Worm (Caenorhabditis elegans) whole organism, L4 larva: Measurements from ENCODE around the gene cutl-11.

Source experiments
- F10B5.3 ChIP-seq: sonication (generic microtip); optimal IDR thresholded peaks from 2 replicates; lab custom pipeline; 2016; ENCODE audit warnings: mild to moderate bottlenecking, missing genetic modification characterization, missing compliant biosample characterization
- F37D6.2 ChIP-seq: sonication (generic microtip); optimal IDR thresholded peaks from 2 replicates; lab custom pipeline; 2016; ENCODE audit warnings: mild to moderate bottlenecking, missing genetic modification characterization, missing compliant biosample characterization
- F49E8.2 ChIP-seq: sonication (generic microtip); optimal IDR thresholded peaks from 2 replicates; lab custom pipeline; 2016; ENCODE audit warnings: missing compliant biosample characterization, mild to moderate bottlenecking, missing genetic modification characterization, borderline replicate concordance
- T20F7.1 ChIP-seq: fragments of 200-800 bp; sonication (Bioruptor generic); optimal IDR thresholded peaks from 2 replicates; lab custom pipeline; 2018; ENCODE audit warnings: mild to moderate bottlenecking, missing genetic modification characterization, missing compliant biosample characterization
- ZK337.2 ChIP-seq: fragments of 200-800 bp; sonication (Bioruptor generic); IDR thresholded peaks from 2 replicates; pipeline ENCODE4 v1.3.6; 2022; ENCODE audit warnings: missing genetic modification reagents, missing genetic modification characterization, missing compliant biosample characterization
- aha-1 ChIP-seq: fragments of 150-350 bp; peaks from one replicate; lab custom pipeline; 2014; ENCODE audit warnings: missing biosample characterization, missing genetic modification characterization
- ceh-28 ChIP-seq: fragments of 150-350 bp; optimal IDR thresholded peaks from 2 replicates; lab custom pipeline; 2014; ENCODE audit warnings: missing biosample characterization, missing genetic modification reagents, missing genetic modification characterization
- ces-1 ChIP-seq: fragments of 150-350 bp; sonication (generic microtip); optimal IDR thresholded peaks from 4 replicates; lab custom pipeline; 2014; ENCODE audit warnings: missing biosample characterization, missing genetic modification reagents, missing genetic modification characterization
- daf-16 ChIP-seq, 3 experiments: sonication (generic microtip); optimal IDR thresholded peaks; 2 replicates each; lab custom pipeline; 2016 to 2017; ENCODE audit warnings: missing genetic modification characterization in 3 of 3, missing genetic modification reagents in 3 of 3, mild to moderate bottlenecking in 2 of 3, missing compliant biosample characterization in 2 of 3, missing biosample characterization in 1 of 3, moderate library complexity in 1 of 3
- dmd-8 ChIP-seq: fragments of 200-800 bp; sonication (Bioruptor generic); IDR thresholded peaks from 2 replicates; pipeline ENCODE4 v1.3.6; 2022; ENCODE audit warnings: missing genetic modification characterization, missing compliant biosample characterization
- dpl-1 ChIP-seq: fragments of 150-350 bp; optimal IDR thresholded peaks from 2 replicates; lab custom pipeline; 2014; ENCODE audit warnings: missing biosample characterization, missing genetic modification reagents, missing genetic modification characterization
- gei-8 ChIP-seq: fragments of 200-800 bp; sonication (Bioruptor generic); optimal IDR thresholded peaks from 2 replicates; lab custom pipeline; 2018; ENCODE audit warnings: mild to moderate bottlenecking, missing genetic modification characterization, missing compliant biosample characterization
- hlh-11 ChIP-seq: fragments of 200-800 bp; sonication (Bioruptor generic); optimal IDR thresholded peaks from 2 replicates; lab custom pipeline; 2018; ENCODE audit warnings: mild to moderate bottlenecking, missing genetic modification characterization, missing compliant biosample characterization
- hmg-1.1 ChIP-seq: fragments of 200-800 bp; sonication (Bioruptor generic); IDR thresholded peaks from 2 replicates; pipeline ENCODE4 v1.3.6; 2022; ENCODE audit warnings: missing genetic modification reagents, missing genetic modification characterization, missing compliant biosample characterization
- lin-1 ChIP-seq: fragments of 200-800 bp; sonication (Bioruptor generic); IDR thresholded peaks from 2 replicates; pipeline ENCODE4 v1.3.6; 2022; ENCODE audit warnings: missing genetic modification reagents, missing genetic modification characterization, missing compliant biosample characterization
- lin-13 ChIP-seq: fragments of 150-350 bp; optimal IDR thresholded peaks from 2 replicates; lab custom pipeline; 2014; ENCODE audit warnings: missing biosample characterization, missing genetic modification reagents, missing genetic modification characterization
- lin-29 ChIP-seq: fragments of 200-800 bp; sonication (Bioruptor generic); IDR thresholded peaks from 2 replicates; pipeline ENCODE4 v1.3.6; 2022; ENCODE audit warnings: missing genetic modification reagents, missing genetic modification characterization, missing compliant biosample characterization
- lin-39 ChIP-seq: fragments of 150-350 bp; optimal IDR thresholded peaks from 2 replicates; lab custom pipeline; 2014; ENCODE audit warnings: missing biosample characterization, missing genetic modification reagents, missing genetic modification characterization
- madf-5 ChIP-seq, 2 experiments: fragments of 200-800 bp; sonication (Bioruptor generic); IDR thresholded peaks; 2 replicates each; pipeline ENCODE4 v1.3.6; 2022; ENCODE audit warnings: missing compliant biosample characterization in 2 of 2, missing genetic modification characterization in 2 of 2
- mdl-1 ChIP-seq, 2 experiments: fragments of 150-350 bp in 1 of 2; sonication (generic microtip) in 1 of 2; optimal IDR thresholded peaks; 2 replicates each; lab custom pipeline; 2014 to 2017; ENCODE audit warnings: missing biosample characterization in 2 of 2, missing genetic modification characterization in 2 of 2
- nhr-10 ChIP-seq: fragments of 150-350 bp; optimal IDR thresholded peaks from 2 replicates; lab custom pipeline; 2014; ENCODE audit warnings: missing biosample characterization, missing genetic modification characterization
- nhr-11 ChIP-seq: fragments of 150-350 bp; optimal IDR thresholded peaks from 2 replicates; lab custom pipeline; 2014; ENCODE audit warnings: missing biosample characterization, missing genetic modification characterization
- nhr-25 ChIP-seq: sonication (generic microtip); optimal IDR thresholded peaks from 2 replicates; lab custom pipeline; 2017; ENCODE audit warnings: missing genetic modification characterization, mild to moderate bottlenecking, missing compliant biosample characterization, antibody characterized with exemption, moderate library complexity, borderline replicate concordance; ENCODE audit not compliant: insufficient read depth
- nhr-48 ChIP-seq: sonication (generic microtip); optimal IDR thresholded peaks from 2 replicates; lab custom pipeline; 2016; ENCODE audit warnings: mild to moderate bottlenecking, missing genetic modification characterization, missing compliant biosample characterization
- nhr-76 ChIP-seq: fragments of 150-350 bp; optimal IDR thresholded peaks from 2 replicates; lab custom pipeline; 2014; ENCODE audit warnings: missing biosample characterization, missing genetic modification characterization
- php-3 ChIP-seq: fragments of 200-800 bp; sonication (Bioruptor generic); IDR thresholded peaks from 2 replicates; pipeline ENCODE4 v1.3.6; 2022; ENCODE audit warnings: missing genetic modification reagents, missing genetic modification characterization, missing compliant biosample characterization
- rbr-2 ChIP-seq: sonication (generic microtip); optimal IDR thresholded peaks from 2 replicates; lab custom pipeline; 2016; ENCODE audit warnings: missing genotype, missing genetic modification characterization, missing compliant biosample characterization
- snpc-1.2 ChIP-seq: fragments of 200-800 bp; sonication (Bioruptor generic); IDR thresholded peaks from 2 replicates; pipeline ENCODE4 v1.3.6; 2022; ENCODE audit warnings: missing genetic modification reagents, missing genetic modification characterization, missing compliant biosample characterization
- tag-97 ChIP-seq: fragments of 200-800 bp; sonication (Bioruptor generic); IDR thresholded peaks from 2 replicates; pipeline ENCODE4 v1.3.6; 2022; ENCODE audit warnings: missing genetic modification characterization, missing compliant biosample characterization
- unc-62 ChIP-seq, 3 experiments: fragments of 150-350 bp in 1 of 3; sonication (generic microtip); optimal IDR thresholded peaks in 2 of 3; peaks in 1 of 3; 1 replicate in 1 of 3; 2 replicates in 2 of 3; lab custom pipeline; 2014 to 2017; ENCODE audit warnings: missing biosample characterization in 3 of 3, missing genetic modification characterization in 3 of 3, missing genetic modification reagents in 3 of 3, missing genotype in 1 of 3
- zfp-3 ChIP-seq: fragments of 200-800 bp; sonication (Bioruptor generic); conservative IDR thresholded peaks from 2 replicates; pipeline ENCODE4 v1.3.6; 2022; ENCODE audit warnings: missing genetic modification reagents, missing genetic modification characterization, missing compliant biosample characterization
- zip-2 ChIP-seq: fragments of 150-350 bp; optimal IDR thresholded peaks from 2 replicates; lab custom pipeline; 2014; ENCODE audit warnings: missing biosample characterization, missing genetic modification characterization

The cutl-11 gene

ce11 chrX:11603234-11604108, 47.2 kb downstream of the cutl-11 start (continued):
- peak; percentile 12 for TF ChIP-seq dpl-1 (GFP tag; lab: Kevin White, UChicago)
- 0 out of 2 replicates have a peak, but pooled peaks have one; percentile 29 for TF ChIP-seq tag-97 (GFP tag; lab: Robert Waterston, UW)
- TF ChIP-seq hmg-1.1 (GFP tag; lab: Robert Waterston, UW) = 0 out of 2 replicates have a peak, but pooled peaks have one; percentile 33
- TF ChIP-seq F37D6.2 (tag; lab: Kevin White, UChicago) = peak; percentile 55
- TF ChIP-seq php-3 (GFP tag; lab: Robert Waterston, UW) = peak; percentile 25; the same call in 1 of the 2 replicates
- peak; percentile 32 to 34 for TF ChIP-seq daf-16 (GFP tag; optimal IDR thresholded peaks at IDR 0.05; lab: Kevin White, UChicago)
- peak; percentile 36 for TF ChIP-seq daf-16 (tag; optimal IDR thresholded peaks at IDR 0.05; lab: Kevin White, UChicago)
- peak; percentile 36 for TF ChIP-seq nhr-48 (tag; lab: Kevin White, UChicago)
- TF ChIP-seq ces-1 (GFP tag; lab: Kevin White, UChicago) = peak; percentile 26
- TF ChIP-seq zip-2 (tag; lab: Kevin White, UChicago) = peak; percentile 60
- TF ChIP-seq ZK337.2 (GFP tag; lab: Robert Waterston, UW) = 0 out of 2 replicates have a peak, but pooled peaks have one; percentile 1
- no peak for TF ChIP-seq lin-1 (GFP tag; lab: Robert Waterston, UW)
- TF ChIP-seq nhr-76 (tag; lab: Kevin White, UChicago) = no peak
- no peak for TF ChIP-seq madf-5 (GFP tag; IDR thresholded peaks at IDR 0.05; lab: Robert Waterston, UW)
- TF ChIP-seq zfp-3 (GFP tag; lab: Robert Waterston, UW) = peak; percentile 87
- peak; percentile 57 for TF ChIP-seq hlh-11 (tag; lab: Kevin White, UChicago)
- no peak for TF ChIP-seq ceh-28
- TF ChIP-seq F49E8.2 (tag; lab: Kevin White, UChicago) = no peak
- no peak for TF ChIP-seq mdl-1 (tag; optimal IDR thresholded peaks at IDR 0.05; lab: Kevin White, UChicago)
- TF ChIP-seq gei-8 (GFP tag; lab: Kevin White, UChicago) = peak; percentile 47
- TF ChIP-seq nhr-10 (tag; lab: Kevin White, UChicago) = peak; percentile 73
- TF ChIP-seq snpc-1.2 = no peak
- peak; percentile 40 for TF ChIP-seq nhr-11 (tag; lab: Kevin White, UChicago)
- peak; percentile 52 for TF ChIP-seq F10B5.3 (tag; lab: Kevin White, UChicago)
- peak; percentile 88 for TF ChIP-seq lin-13

ce11 chrX:11600488-11601106, 50.1 kb downstream of the cutl-11 start:
- TF ChIP-seq unc-62 (GFP tag; optimal IDR thresholded peaks at IDR 0.05 in 1 of 2; lab: Kevin White, UChicago) = peak in 1 of 2 experiments; percentile 91
- TF ChIP-seq unc-62 (tag; optimal IDR thresholded peaks at IDR 0.05; lab: Kevin White, UChicago) = no peak
- TF ChIP-seq T20F7.1 (GFP tag; lab: Kevin White, UChicago) = no peak
- no peak for TF ChIP-seq dmd-8 (GFP tag; lab: Robert Waterston, UW)
- TF ChIP-seq hmg-1.1 (GFP tag; lab: Robert Waterston, UW) = 0 out of 2 replicates have a peak, but pooled peaks have one; percentile 19

- TF ChIP-seq rbr-2 (tag; lab: Kevin White, UChicago) (no peak), F49E8.2 (tag; lab: Kevin White, UChicago) (no peak), lin-29 (GFP tag; lab: Robert Waterston, UW) (no peak), php-3 (GFP tag; lab: Robert Waterston, UW) (no peak), aha-1 (tag; lab: Kevin White, UChicago) (no peak), nhr-25 (tag; lab: Kevin White, UChicago) (no peak), lin-39 (no peak), nhr-11 (tag; lab: Kevin White, UChicago) (no peak)
Measured at ce11 chrX:11598839-11599238, 51.8 kb downstream of the cutl-11 start.
